Worm (Caenorhabditis elegans) whole organism, dauer: ENCODE measurements around the gene F52C12.2.

Experiments used
- unc-62 ChIP-seq: sonication (generic microtip); optimal IDR thresholded peaks from 2 replicates; lab custom pipeline; 2017; ENCODE audit warnings: missing biosample characterization, missing genetic modification reagents, missing genetic modification characterization

The F52C12.2 gene

ce11 chrIV:1953132-1953629, at the start of gene F52C12.2:
TSS of gene F52C12.2 (plus strand) at chrIV:1953579.
- TF ChIP-seq unc-62: no peak

- no peak for TF ChIP-seq unc-62
Measured at ce11 chrIV:1904072-1904671, 49.2 kb upstream of the F52C12.2 start.

DNA sequence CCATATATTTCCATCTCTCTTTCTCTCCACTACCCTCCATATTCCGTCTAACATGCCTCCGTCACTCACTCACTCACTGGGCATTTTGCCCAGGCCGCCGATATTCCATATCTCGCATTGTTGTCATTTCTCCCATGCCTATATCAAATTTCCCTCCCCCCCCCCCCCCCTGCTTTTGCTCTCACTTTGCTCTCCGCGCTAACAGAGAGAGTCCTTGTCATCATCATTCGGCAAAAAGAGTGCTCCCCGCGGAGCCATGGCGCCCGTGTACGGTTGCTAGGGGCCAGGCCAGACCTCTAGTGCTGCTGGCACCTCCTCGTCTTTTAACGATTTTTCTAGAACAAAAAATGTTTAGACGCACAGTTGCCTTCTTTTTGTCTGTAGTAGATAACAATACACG, 48.1 kb upstream of the F52C12.2 start:
- TF ChIP-seq unc-62: no peak

- no peak for TF ChIP-seq unc-62
Measured at ce11 chrIV:1906697-1907096, 46.7 kb upstream of the F52C12.2 start.

DNA sequence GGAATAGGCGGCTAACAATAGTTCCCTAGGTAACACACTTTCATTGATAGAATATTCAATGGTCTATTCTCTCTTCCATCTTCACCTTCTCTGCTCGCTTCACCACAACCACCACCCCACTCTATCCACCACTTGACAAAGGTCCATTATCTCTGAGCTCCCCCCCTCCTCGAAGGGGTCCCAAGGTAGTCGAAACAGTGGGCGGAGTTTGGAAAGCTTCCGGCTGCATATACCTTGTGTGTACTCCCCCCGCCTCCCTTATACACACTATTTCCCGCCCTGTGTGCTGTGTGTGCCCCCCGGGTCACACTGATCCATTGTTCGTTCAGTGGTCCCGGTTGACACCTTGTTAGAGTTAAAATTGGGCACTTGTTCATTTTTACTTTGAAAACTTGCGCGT, 44.9 kb upstream of the F52C12.2 start:
- TF ChIP-seq unc-62: no peak

- TF ChIP-seq unc-62: no peak
Measured at ce11 chrIV:1908921-1909320, 44.5 kb upstream of the F52C12.2 start.

DNA sequence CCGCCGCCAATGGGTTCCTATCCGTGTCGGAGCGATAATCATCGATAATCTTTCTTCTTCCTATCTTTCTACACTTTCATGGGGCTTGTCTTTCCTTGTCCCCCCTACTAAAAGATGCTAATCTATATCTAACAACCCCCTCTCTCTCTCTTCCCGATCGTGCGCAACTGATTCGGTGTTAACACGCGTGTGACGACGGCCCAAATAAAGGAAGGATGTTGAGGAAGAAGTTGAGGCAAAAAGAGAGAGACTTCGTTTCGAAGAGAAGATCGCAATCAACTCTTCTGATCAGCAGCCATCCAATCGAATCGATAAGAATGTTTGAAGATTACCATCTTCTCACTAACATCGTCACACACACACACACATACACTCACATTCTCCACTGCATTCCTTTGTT, 42.1 kb upstream of the F52C12.2 start:
- no peak for TF ChIP-seq unc-62

DNA sequence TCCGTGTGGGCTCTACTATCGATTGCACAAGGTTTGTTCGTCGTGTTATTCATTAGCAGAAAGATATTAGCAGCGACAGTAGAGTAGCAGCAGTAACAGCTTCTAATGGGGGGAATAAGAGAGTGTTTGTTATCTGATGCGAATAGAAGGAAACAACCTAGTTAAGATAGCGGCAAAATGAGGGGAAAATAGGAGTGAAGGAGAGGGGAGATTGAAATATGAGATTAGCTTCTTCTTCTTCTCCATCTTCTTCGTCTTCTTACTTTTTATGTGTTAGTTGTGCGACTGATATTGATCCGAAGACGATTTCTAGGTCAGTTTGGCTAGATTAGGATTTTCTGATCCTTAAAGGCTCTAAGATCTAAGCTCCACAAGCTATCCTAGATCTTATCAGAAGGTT, 38.5 kb upstream of the F52C12.2 start:
- TF ChIP-seq unc-62: no peak

- TF ChIP-seq unc-62: no peak
Measured at ce11 chrIV:1915549-1915948, 37.8 kb upstream of the F52C12.2 start.

DNA sequence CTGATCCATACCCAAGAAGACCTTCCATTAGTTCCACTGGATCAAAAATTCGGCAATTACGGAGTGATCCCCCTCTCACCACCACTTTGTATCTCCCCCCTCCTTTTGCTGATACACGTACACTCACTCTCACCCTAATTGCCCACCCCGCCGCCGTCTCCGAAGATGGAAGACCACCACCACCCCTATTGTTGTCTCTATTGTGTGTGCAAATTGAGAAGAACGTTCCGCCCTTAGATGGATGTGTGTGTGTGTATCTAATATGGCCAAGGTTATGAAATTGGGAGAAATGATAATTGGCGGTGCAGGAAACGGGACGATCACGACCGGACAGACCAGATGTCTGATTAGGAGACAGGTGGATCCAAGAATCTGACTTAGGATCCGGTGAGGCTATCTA, 37.1 kb upstream of the F52C12.2 start:
- TF ChIP-seq unc-62: no peak

DNA sequence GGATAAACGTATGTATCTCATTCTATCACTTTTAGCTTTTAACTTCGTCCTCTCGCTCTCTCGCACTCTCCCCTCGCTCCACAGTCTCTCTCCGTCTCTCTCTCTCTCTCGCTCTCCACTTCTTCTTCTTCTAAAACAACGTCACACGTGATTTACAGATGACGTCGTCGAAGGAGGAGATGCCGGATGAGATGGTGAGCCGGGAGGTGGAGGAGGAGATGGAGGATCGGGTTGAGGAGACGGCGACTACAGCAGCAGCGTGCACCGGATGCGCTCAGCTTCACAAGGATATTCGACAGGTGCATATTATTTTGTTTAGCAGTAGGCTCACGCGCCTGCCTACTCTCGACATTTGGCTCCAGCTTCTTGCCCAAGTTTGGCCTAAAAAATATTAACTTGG, 35.6 kb upstream of the F52C12.2 start, which contains the start of gene elt-6:
TSS of gene elt-6 (plus strand) at position 159 of the 400 bp plus-strand sequence.
- no peak for TF ChIP-seq unc-62

DNA sequence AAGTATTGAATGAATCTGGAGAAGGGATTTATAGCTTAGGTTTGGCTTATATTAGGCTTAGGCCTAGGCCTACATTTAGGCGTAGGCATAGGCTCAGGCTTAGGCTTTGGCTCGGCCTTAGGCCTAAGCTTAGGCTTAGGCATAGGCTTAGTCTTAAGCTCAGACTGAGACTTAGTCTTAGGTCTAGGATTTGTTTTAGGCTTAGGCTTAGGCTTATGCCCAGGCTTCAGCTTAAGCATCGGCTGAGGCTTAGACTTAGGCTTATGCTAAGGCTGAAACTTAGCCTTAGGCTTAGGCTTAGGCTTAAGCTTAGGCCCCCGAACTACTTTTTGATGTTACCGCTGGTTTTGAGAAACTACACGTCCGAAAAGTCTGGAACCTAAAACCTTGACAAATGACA, 32.9 kb upstream of the F52C12.2 start:
- no peak for TF ChIP-seq unc-62

DNA sequence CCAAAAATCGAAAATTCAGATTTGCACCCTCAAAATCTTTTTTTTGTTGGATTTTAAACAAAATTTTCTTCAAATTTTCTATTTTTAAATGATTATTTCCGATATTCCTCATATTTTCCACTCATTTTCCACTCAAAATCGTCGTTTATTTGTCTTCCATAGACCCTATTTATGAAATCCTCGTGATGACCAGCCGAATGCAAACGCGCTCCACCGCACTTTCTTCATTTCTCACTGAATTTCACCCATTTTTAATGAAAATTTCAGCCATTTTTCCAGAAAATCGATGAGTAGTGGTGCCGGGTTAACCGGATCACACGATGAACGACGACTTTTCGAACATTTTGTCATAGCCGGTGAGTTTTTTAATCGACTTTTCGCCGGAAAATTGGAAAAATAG, 29.7 kb upstream of the F52C12.2 start, which contains the start of gene denn-4:
TSS of gene denn-4 (plus strand) at position 280 of the 400 bp plus-strand sequence.
- TF ChIP-seq unc-62: no peak

DNA sequence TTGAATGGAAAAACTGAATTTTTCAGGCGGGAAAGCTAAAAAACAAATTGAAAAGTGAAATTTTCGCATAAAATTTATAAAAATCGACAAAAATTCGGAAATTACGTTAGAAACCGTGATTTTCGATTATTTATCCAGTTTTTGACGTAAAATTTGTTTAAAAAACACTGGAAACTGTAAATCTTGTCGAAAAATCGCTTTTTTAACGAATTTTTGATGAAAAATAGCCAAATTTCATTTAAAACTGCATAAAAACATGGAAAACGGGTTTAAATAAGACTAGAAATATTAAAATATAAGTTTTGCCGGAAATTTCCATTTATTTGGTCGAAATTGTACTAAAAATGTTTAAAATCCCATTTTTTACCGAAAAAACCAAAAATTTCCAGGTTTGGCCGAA, 29.2 kb upstream of the F52C12.2 start:
- no peak for TF ChIP-seq unc-62

ce11 chrIV:1945200-1945599, 8.2 kb upstream of the F52C12.2 start:
- no peak for TF ChIP-seq unc-62

DNA sequence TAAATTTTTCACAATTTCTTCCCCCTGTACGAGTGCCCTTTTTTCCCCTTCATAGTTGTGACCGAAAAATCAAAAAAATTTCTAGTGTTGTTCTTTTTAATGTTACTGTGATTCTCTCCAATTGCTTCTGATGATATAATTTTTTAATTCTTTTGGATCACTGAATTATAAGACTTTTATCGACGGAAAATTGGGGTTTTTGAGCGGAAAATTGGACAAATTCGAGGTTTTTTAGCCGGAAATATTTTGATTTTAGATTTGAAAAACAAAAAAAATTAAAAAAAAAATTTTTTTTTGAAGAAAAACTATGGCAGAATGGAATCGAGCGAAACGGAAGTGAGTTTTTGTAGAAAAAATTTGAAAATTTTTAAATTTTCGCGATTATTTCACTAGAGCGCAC, 5.5 kb upstream of the F52C12.2 start, which contains the start of gene tsen-54:
TSS of gene tsen-54 (plus strand) at position 301 of the 400 bp plus-strand sequence.
- TF ChIP-seq unc-62: no peak

DNA sequence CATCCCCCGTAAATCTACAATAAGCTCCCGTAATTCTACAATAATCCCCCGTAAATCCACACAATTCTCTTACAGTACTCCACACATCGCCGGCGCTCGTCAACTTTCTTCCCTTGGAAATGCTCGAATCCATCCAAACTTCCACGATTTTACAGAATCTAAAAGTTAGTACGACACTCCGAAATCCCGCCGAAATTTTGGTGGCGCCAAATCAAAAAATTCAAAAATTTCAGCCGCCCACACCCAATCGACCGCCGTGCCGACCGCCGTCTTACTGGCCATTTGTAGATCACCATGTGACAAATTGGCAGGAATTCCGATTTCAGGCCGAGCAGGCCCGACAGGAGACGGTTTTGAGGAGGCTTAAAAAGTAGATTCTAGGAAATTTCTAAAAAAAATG, 1.1 kb upstream of the F52C12.2 start:
- no peak for TF ChIP-seq unc-62

ce11 chrIV:1956411-1956810, 3.0 kb downstream of the F52C12.2 start, which contains the start of gene F52C12.6:
TSS of gene F52C12.6 (plus strand) at chrIV:1956711.
- TF ChIP-seq unc-62: no peak

DNA sequence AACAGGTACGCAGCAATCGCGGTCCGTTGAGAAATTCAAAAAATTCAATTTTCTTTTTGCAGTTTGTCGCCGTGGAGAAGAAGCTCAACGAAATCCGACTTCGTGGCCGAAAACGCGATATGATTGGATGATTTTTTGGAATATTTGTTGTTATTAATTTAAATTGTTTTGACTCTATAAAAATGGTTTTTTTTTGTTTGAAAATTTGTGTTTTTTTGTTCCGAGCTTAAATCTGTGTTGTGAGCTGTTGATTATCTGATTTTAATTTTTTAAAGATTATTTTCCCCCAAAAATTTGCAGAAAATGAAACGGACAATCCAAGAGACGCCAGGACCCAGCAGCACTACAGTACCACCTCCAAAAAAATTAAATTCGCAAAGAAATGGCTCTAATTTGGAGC, 6.2 kb downstream of the F52C12.2 start, which contains the start of gene tdpo-1:
TSS of gene tdpo-1 (plus strand) at position 301 of the 400 bp plus-strand sequence.
- no peak for TF ChIP-seq unc-62
